Fruit fly (Drosophila melanogaster): ENCODE results near the gene CG4991.

- TF ChIP-seq CG16779 (tag; optimal IDR thresholded peaks at IDR 0.05) (no peak), Hr4 (GFP tag; optimal IDR thresholded peaks at IDR 0.05) (peak; percentile 17), Sox15 (GFP tag; optimal IDR thresholded peaks at IDR 0.05) (no peak), Met (GFP tag; optimal IDR thresholded peaks at IDR 0.05) (peak; percentile 19), CG6276 (GFP tag; optimal IDR thresholded peaks at IDR 0.05) (peak; percentile 44), net (GFP tag; optimal IDR thresholded peaks at IDR 0.05) (peak; percentile 28), CG1621 (tag; optimal IDR thresholded peaks at IDR 0.05) (no peak)
These were observed 29.9 kb downstream of the CG4991 start for dm6 chrX:17121600-17121999.
